Worm (Caenorhabditis elegans) whole organism, young adult: ENCODE measurements around the gene ttx-3.
A peak's percentile ranks its signal among the peaks of the same experiment; 100 is the strongest.

Source experiments
- B0035.1 ChIP-seq: sonication (generic microtip); optimal IDR thresholded peaks from 2 replicates; lab custom pipeline; 2016; ENCODE audit warnings: missing genetic modification characterization, mild to moderate bottlenecking, missing compliant biosample characterization, missing genotype, missing genetic modification reagents
- B0261.1 ChIP-seq: sonication (generic microtip); optimal IDR thresholded peaks from 2 replicates; lab custom pipeline; 2016; ENCODE audit warnings: mild to moderate bottlenecking, missing genetic modification characterization, moderate library complexity, missing compliant biosample characterization
- B0336.3 ChIP-seq: fragments of 200-800 bp; sonication (Bioruptor generic); IDR thresholded peaks from 2 replicates; pipeline ENCODE4 v1.3.6; 2022; ENCODE audit warnings: missing genetic modification characterization, missing compliant biosample characterization
- C06A6.2 ChIP-seq: fragments of 200-800 bp; sonication (Bioruptor generic); conservative IDR thresholded peaks from 2 replicates; pipeline ENCODE4 v1.3.6; 2022; ENCODE audit warnings: missing genetic modification characterization, missing compliant biosample characterization
- F10E7.11 ChIP-seq: sonication (generic microtip); optimal IDR thresholded peaks from 2 replicates; lab custom pipeline; 2017; ENCODE audit warnings: mild to moderate bottlenecking, missing genetic modification characterization, moderate library complexity, missing compliant biosample characterization
- F37B4.10 ChIP-seq: fragments of 200-800 bp; sonication (Bioruptor generic); IDR thresholded peaks from 2 replicates; pipeline ENCODE4 v1.3.6; 2022; ENCODE audit warnings: missing genetic modification characterization, missing compliant biosample characterization
- F57C9.4 ChIP-seq: sonication (generic microtip); optimal IDR thresholded peaks from 2 replicates; lab custom pipeline; 2017; ENCODE audit warnings: mild to moderate bottlenecking, missing genetic modification characterization, missing compliant biosample characterization
- Y53F4B.3 ChIP-seq: fragments of 200-800 bp; sonication (Bioruptor generic); IDR thresholded peaks from 2 replicates; pipeline ENCODE4 v1.3.6; 2022; ENCODE audit warnings: missing genetic modification reagents, missing genetic modification characterization, missing compliant biosample characterization
- Y79H2A.3 ChIP-seq: fragments of 200-800 bp; sonication (Bioruptor generic); conservative IDR thresholded peaks from 2 replicates; pipeline ENCODE4 v1.3.6; 2022; ENCODE audit warnings: missing genetic modification reagents, missing genetic modification characterization, missing compliant biosample characterization
- Y95B8A.8 ChIP-seq: fragments of 200-800 bp; sonication (Bioruptor generic); IDR thresholded peaks from 2 replicates; pipeline ENCODE4 v1.3.6; 2022; ENCODE audit warnings: missing genetic modification reagents, missing genetic modification characterization, missing compliant biosample characterization
- aptf-3 ChIP-seq: fragments of 200-800 bp; sonication (Bioruptor generic); IDR thresholded peaks from 2 replicates; pipeline ENCODE4 v1.3.6; 2022; ENCODE audit warnings: missing genetic modification characterization, missing compliant biosample characterization
- attf-3 ChIP-seq: fragments of 200-800 bp; sonication (Bioruptor generic); conservative IDR thresholded peaks from 2 replicates; pipeline ENCODE4 v1.3.6; 2022; ENCODE audit warnings: missing genetic modification reagents, missing genetic modification characterization, missing compliant biosample characterization
- attf-6 ChIP-seq: fragments of 200-800 bp; sonication (Bioruptor generic); IDR thresholded peaks from 2 replicates; pipeline ENCODE4 v1.3.6; 2022; ENCODE audit warnings: missing genetic modification reagents, missing genetic modification characterization, missing compliant biosample characterization
- bed-1 ChIP-seq: fragments of 200-800 bp; sonication (Bioruptor generic); IDR thresholded peaks from 2 replicates; pipeline ENCODE4 v1.3.6; 2022; ENCODE audit warnings: missing genetic modification reagents, missing genetic modification characterization, missing compliant biosample characterization
- bed-2 ChIP-seq: fragments of 200-800 bp; sonication (Bioruptor generic); IDR thresholded peaks from 2 replicates; pipeline ENCODE4 v1.3.6; 2022; ENCODE audit warnings: missing genetic modification reagents, missing genetic modification characterization, missing compliant biosample characterization
- cebp-1 ChIP-seq, 2 experiments: fragments of 200-800 bp in 1 of 2; sonication (Bioruptor generic) in 1 of 2; sonication (generic microtip) in 1 of 2; IDR thresholded peaks in 1 of 2; optimal IDR thresholded peaks in 1 of 2; 2 replicates each; pipeline versions ENCODE4 v1.3.6 to Lab custom; 2017 to 2022; ENCODE audit warnings: missing compliant biosample characterization in 2 of 2, missing genetic modification characterization in 2 of 2, mild to moderate bottlenecking in 1 of 2, missing genetic modification reagents in 1 of 2, moderate library complexity in 1 of 2
- ceh-27 ChIP-seq: fragments of 200-800 bp; sonication (Bioruptor generic); optimal IDR thresholded peaks from 2 replicates; lab custom pipeline; 2018; ENCODE audit warnings: mild to moderate bottlenecking, missing genetic modification characterization, moderate library complexity, missing compliant biosample characterization
- ceh-79 ChIP-seq: sonication (generic microtip); optimal IDR thresholded peaks from 2 replicates; lab custom pipeline; 2017; ENCODE audit warnings: mild to moderate bottlenecking, missing genetic modification characterization, missing compliant biosample characterization
- ceh-91 ChIP-seq: fragments of 200-800 bp; sonication (Bioruptor generic); IDR thresholded peaks from 2 replicates; pipeline ENCODE4 v1.3.6; 2022; ENCODE audit warnings: missing genetic modification reagents, missing genetic modification characterization, missing compliant biosample characterization
- chd-7 ChIP-seq: sonication (generic microtip); optimal IDR thresholded peaks from 2 replicates; lab custom pipeline; 2016; ENCODE audit warnings: mild to moderate bottlenecking, missing genetic modification characterization, moderate library complexity, missing compliant biosample characterization
- die-1 ChIP-seq: sonication (generic microtip); optimal IDR thresholded peaks from 2 replicates; lab custom pipeline; 2016; ENCODE audit warnings: missing genotype, mild to moderate bottlenecking, missing genetic modification characterization, missing compliant biosample characterization
- ekl-4 ChIP-seq: fragments of 200-800 bp; sonication (Bioruptor generic); IDR thresholded peaks from 2 replicates; pipeline ENCODE4 v1.3.6; 2022; ENCODE audit warnings: missing genetic modification reagents, missing genetic modification characterization, missing compliant biosample characterization
- hmg-1.2 ChIP-seq: fragments of 200-800 bp; sonication (Bioruptor generic); IDR thresholded peaks from 2 replicates; pipeline ENCODE4 v1.3.6; 2022; ENCODE audit warnings: missing genetic modification reagents, missing genetic modification characterization, missing compliant biosample characterization
- hsf-1 ChIP-seq: fragments of 200-800 bp; sonication (Bioruptor generic); IDR thresholded peaks from 2 replicates; pipeline ENCODE4 v1.3.6; 2022; ENCODE audit warnings: missing genetic modification reagents, missing genetic modification characterization, missing compliant biosample characterization
- lin-26 ChIP-seq: fragments of 200-800 bp; sonication (Bioruptor generic); IDR thresholded peaks from 2 replicates; pipeline ENCODE4 v1.3.6; 2022; ENCODE audit warnings: missing genetic modification reagents, missing genetic modification characterization, missing compliant biosample characterization
- lin-35 ChIP-seq, 3 experiments: fragments of 150-350 bp in 2 of 3; sonication (generic microtip) in 1 of 3; optimal IDR thresholded peaks; 2 replicates each; lab custom pipeline; 2014 to 2018; ENCODE audit warnings: missing biosample characterization in 3 of 3, missing genetic modification characterization in 3 of 3, missing genetic modification reagents in 3 of 3
- lin-40 ChIP-seq: sonication (generic microtip); optimal IDR thresholded peaks from 2 replicates; lab custom pipeline; 2016; ENCODE audit warnings: missing genetic modification characterization, mild to moderate bottlenecking, missing compliant biosample characterization, missing genotype, missing genetic modification reagents
- lir-1 ChIP-seq: fragments of 200-800 bp; sonication (Bioruptor generic); conservative IDR thresholded peaks from 2 replicates; pipeline ENCODE4 v1.3.6; 2022; ENCODE audit warnings: missing genetic modification reagents, missing genetic modification characterization, missing compliant biosample characterization
- lsy-27 ChIP-seq: sonication (generic microtip); optimal IDR thresholded peaks from 2 replicates; lab custom pipeline; 2017; ENCODE audit warnings: missing genetic modification characterization, mild to moderate bottlenecking, missing compliant biosample characterization, antibody characterized with exemption, missing genotype, borderline replicate concordance; ENCODE audit not compliant: insufficient read depth
- mxl-1 ChIP-seq: sonication (generic microtip); optimal IDR thresholded peaks from 2 replicates; lab custom pipeline; 2016; ENCODE audit warnings: missing genetic modification characterization, missing compliant biosample characterization
- nfya-1 ChIP-seq: sonication (generic microtip); optimal IDR thresholded peaks from 2 replicates; lab custom pipeline; 2017; ENCODE audit warnings: antibody characterized with exemption, missing compliant biosample characterization, missing genetic modification characterization, borderline replicate concordance; ENCODE audit not compliant: insufficient read depth
- nfyb-1 ChIP-seq: fragments of 200-800 bp; sonication (Bioruptor generic); IDR thresholded peaks from 2 replicates; pipeline ENCODE4 v1.3.6; 2022; ENCODE audit warnings: missing genetic modification reagents, missing genetic modification characterization, missing compliant biosample characterization
- nhr-27 ChIP-seq: fragments of 200-800 bp; sonication (Bioruptor generic); optimal IDR thresholded peaks from 2 replicates; lab custom pipeline; 2018; ENCODE audit warnings: mild to moderate bottlenecking, missing genetic modification characterization, moderate library complexity, missing compliant biosample characterization
- nhr-80 ChIP-seq: sonication (generic microtip); optimal IDR thresholded peaks from 2 replicates; lab custom pipeline; 2016; ENCODE audit warnings: missing genetic modification characterization, missing compliant biosample characterization
- rcor-1 ChIP-seq: fragments of 200-800 bp; sonication (Bioruptor generic); IDR thresholded peaks from 2 replicates; pipeline ENCODE4 v1.3.6; 2022; ENCODE audit warnings: missing genetic modification reagents, missing genetic modification characterization, missing compliant biosample characterization
- rec-8 ChIP-seq, 2 experiments: sonication (generic microtip); optimal IDR thresholded peaks; 2 replicates each; lab custom pipeline; 2016; ENCODE audit warnings: mild to moderate bottlenecking in 2 of 2, missing genetic modification characterization in 2 of 2, missing genetic modification reagents in 2 of 2, missing genotype in 2 of 2, missing biosample characterization in 1 of 2, missing compliant biosample characterization in 1 of 2, moderate library complexity in 1 of 2
- repo-1 ChIP-seq: sonication (generic microtip); optimal IDR thresholded peaks from 2 replicates; lab custom pipeline; 2017; ENCODE audit warnings: mild to moderate bottlenecking, missing genetic modification characterization, missing compliant biosample characterization
- sea-2 ChIP-seq: fragments of 200-800 bp; sonication (Bioruptor generic); IDR thresholded peaks from 2 replicates; pipeline ENCODE4 v1.3.6; 2022; ENCODE audit warnings: missing genetic modification characterization, missing compliant biosample characterization
- sptf-2 ChIP-seq: fragments of 200-800 bp; sonication (Bioruptor generic); optimal IDR thresholded peaks from 2 replicates; lab custom pipeline; 2018; ENCODE audit warnings: mild to moderate bottlenecking, missing genetic modification characterization, missing compliant biosample characterization
- tbx-9 ChIP-seq: sonication (generic microtip); optimal IDR thresholded peaks from 2 replicates; lab custom pipeline; 2016; ENCODE audit warnings: borderline replicate concordance, missing genetic modification characterization, inconsistent platforms, missing compliant biosample characterization
- tlf-1 ChIP-seq: fragments of 200-800 bp; sonication (Bioruptor generic); optimal IDR thresholded peaks from 2 replicates; lab custom pipeline; 2018; ENCODE audit warnings: mild to moderate bottlenecking, missing genetic modification characterization, missing compliant biosample characterization
- unc-130 ChIP-seq: sonication (generic microtip); optimal IDR thresholded peaks from 2 replicates; lab custom pipeline; 2016; ENCODE audit warnings: missing genetic modification reagents, missing genetic modification characterization, missing compliant biosample characterization
- unc-62 ChIP-seq: fragments of 150-350 bp; optimal IDR thresholded peaks from 2 replicates; lab custom pipeline; 2014; ENCODE audit warnings: missing biosample characterization, missing genetic modification reagents, missing genetic modification characterization
- xnd-1 ChIP-seq: sonication (generic microtip); optimal IDR thresholded peaks from 2 replicates; lab custom pipeline; 2016; ENCODE audit warnings: missing genotype, missing genetic modification reagents, missing genetic modification characterization, missing compliant biosample characterization
- zim-3 ChIP-seq: sonication (generic microtip); optimal IDR thresholded peaks from 2 replicates; lab custom pipeline; 2017; ENCODE audit warnings: mild to moderate bottlenecking, missing genetic modification characterization, moderate library complexity, missing compliant biosample characterization
- ztf-25 ChIP-seq: fragments of 200-800 bp; sonication (Bioruptor generic); IDR thresholded peaks from 2 replicates; pipeline ENCODE4 v1.3.6; 2022; ENCODE audit warnings: missing genetic modification reagents, missing genetic modification characterization, missing compliant biosample characterization
- ztf-3 ChIP-seq: fragments of 200-800 bp; sonication (Bioruptor generic); optimal IDR thresholded peaks from 2 replicates; lab custom pipeline; 2018; ENCODE audit warnings: mild to moderate bottlenecking, missing genetic modification characterization, missing compliant biosample characterization

The ttx-3 gene

DNA sequence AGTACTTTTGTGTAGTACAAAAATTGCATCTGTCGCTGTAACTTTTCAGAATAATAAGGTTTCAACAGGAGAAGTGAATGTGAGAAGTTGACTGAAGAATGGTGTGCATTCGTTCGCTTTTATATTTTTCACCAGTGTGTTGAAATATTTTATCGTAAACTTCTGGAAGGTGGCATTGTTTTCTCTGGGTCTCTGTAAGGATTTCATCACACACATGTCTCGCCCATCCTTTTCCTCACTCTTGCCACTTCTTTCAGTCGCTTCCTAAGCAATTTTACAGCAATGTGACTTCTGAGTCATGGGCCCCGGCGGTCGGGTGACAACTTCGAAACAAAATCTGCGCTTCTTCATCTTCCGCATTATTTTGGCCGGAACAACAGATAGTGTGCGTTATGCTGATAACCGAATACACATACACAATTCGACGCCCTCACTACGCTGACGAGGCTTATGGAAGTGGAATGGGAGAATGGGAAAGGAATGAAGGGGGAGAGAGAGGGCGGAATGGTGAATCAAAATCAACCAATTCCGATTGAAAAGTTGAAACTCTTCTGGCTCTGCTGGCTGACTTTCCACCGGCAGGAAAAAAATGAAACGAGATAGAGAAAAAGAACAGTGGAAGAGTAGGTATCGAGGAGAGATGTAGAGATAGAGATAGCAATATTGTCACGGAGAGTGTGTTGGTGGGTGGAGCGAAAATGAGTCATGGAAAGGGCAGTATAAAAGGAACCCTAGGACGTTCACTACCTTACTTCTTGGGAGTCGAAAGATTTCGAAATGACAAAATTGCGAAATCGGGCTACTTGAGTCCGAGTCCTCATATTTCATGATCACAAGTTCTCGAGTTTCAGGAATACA lies 22.4 kb upstream of the ttx-3 start (continued):
- no peak for TF ChIP-seq zim-3
- no peak for TF ChIP-seq rcor-1 (GFP tag; lab: Robert Waterston, UW)
- TF ChIP-seq lin-26 = no peak
- TF ChIP-seq F37B4.10 = no peak
- peak; percentile 98 for TF ChIP-seq cebp-1 (GFP tag; IDR thresholded peaks at IDR 0.05; lab: Robert Waterston, UW)
- TF ChIP-seq cebp-1 (tag; optimal IDR thresholded peaks at IDR 0.05; lab: Kevin White, UChicago) = peak; percentile 99
- no peak for TF ChIP-seq bed-1 (GFP tag; lab: Robert Waterston, UW)
- TF ChIP-seq sea-2 (GFP tag; lab: Robert Waterston, UW) = no peak
- TF ChIP-seq ztf-25 = no peak
- TF ChIP-seq sptf-2 (GFP tag; lab: Kevin White, UChicago) = no peak
- no peak for TF ChIP-seq B0261.1 (tag; lab: Kevin White, UChicago)
- TF ChIP-seq hmg-1.2 (GFP tag; lab: Robert Waterston, UW) = no peak
- no peak for TF ChIP-seq attf-6
- TF ChIP-seq chd-7 (tag; lab: Kevin White, UChicago) = no peak
- TF ChIP-seq F57C9.4 (tag; lab: Kevin White, UChicago) = no peak
- TF ChIP-seq nfyb-1 = 0 out of 2 replicates have a peak, but pooled peaks have one; percentile 25
- no peak for TF ChIP-seq Y53F4B.3 (GFP tag; lab: Robert Waterston, UW)
- TF ChIP-seq nfya-1 (tag; lab: Kevin White, UChicago) = no peak
- TF ChIP-seq ekl-4 (GFP tag; lab: Robert Waterston, UW) = no peak
- no peak for TF ChIP-seq ceh-27 (GFP tag; lab: Kevin White, UChicago)
- no peak for TF ChIP-seq ztf-3 (GFP tag; lab: Kevin White, UChicago)
- TF ChIP-seq die-1 (tag; lab: Kevin White, UChicago) = no peak
- TF ChIP-seq ceh-79 (tag; lab: Kevin White, UChicago) = no peak
- no peak for TF ChIP-seq Y79H2A.3 (GFP tag; lab: Robert Waterston, UW)
- TF ChIP-seq lir-1 (GFP tag; lab: Robert Waterston, UW) = no peak
- TF ChIP-seq B0035.1 (tag; lab: Kevin White, UChicago) = no peak
- TF ChIP-seq F10E7.11 (tag; lab: Kevin White, UChicago) = no peak
- TF ChIP-seq unc-62 = peak; percentile 64
- TF ChIP-seq repo-1 = no peak
- no peak for TF ChIP-seq ceh-91 (GFP tag; lab: Robert Waterston, UW)
- no peak for TF ChIP-seq lsy-27 (tag; lab: Kevin White, UChicago)
- TF ChIP-seq unc-130 (GFP tag; lab: Kevin White, UChicago) = no peak
- no peak for TF ChIP-seq xnd-1 (tag; lab: Kevin White, UChicago)
- no peak for TF ChIP-seq nhr-27 (tag; lab: Kevin White, UChicago)
- TF ChIP-seq bed-2 (GFP tag; lab: Robert Waterston, UW) = no peak
- TF ChIP-seq mxl-1 (tag; lab: Kevin White, UChicago) = no peak
- TF ChIP-seq C06A6.2 (GFP tag; lab: Robert Waterston, UW) = no peak
- TF ChIP-seq attf-3 (GFP tag; lab: Robert Waterston, UW) = no peak
- TF ChIP-seq lin-40 (tag; lab: Kevin White, UChicago) = peak; percentile 6
- TF ChIP-seq hsf-1 (GFP tag; lab: Robert Waterston, UW) = no peak
- no peak for TF ChIP-seq lin-35 (GFP tag; optimal IDR thresholded peaks at IDR 0.05; lab: Kevin White, UChicago)
- TF ChIP-seq B0336.3 (GFP tag; lab: Robert Waterston, UW) = no peak; the same call in 1 of the 2 replicates
- TF ChIP-seq aptf-3 (GFP tag; lab: Robert Waterston, UW) = no peak
- TF ChIP-seq tbx-9 (tag; lab: Kevin White, UChicago) = no peak
- no peak for TF ChIP-seq rec-8 (tag; optimal IDR thresholded peaks at IDR 0.05; lab: Kevin White, UChicago)
- peak; percentile 90 for TF ChIP-seq nhr-80
- TF ChIP-seq Y95B8A.8 (GFP tag; lab: Robert Waterston, UW) = peak; percentile 59; the same call in 1 of the 2 replicates
- no peak for TF ChIP-seq tlf-1 (GFP tag; lab: Kevin White, UChicago)
